Worm (Caenorhabditis elegans) whole organism, young adult: ENCODE data around the gene F02E11.7.

ENCODE experiments used
- hlh-26 ChIP-seq: fragments of 200-800 bp; sonication (Bioruptor generic); conservative IDR thresholded peaks from 2 replicates; pipeline ENCODE4 v1.3.6; 2022; ENCODE audit warnings: missing genetic modification reagents, missing genetic modification characterization, missing compliant biosample characterization
- lin-35 ChIP-seq, 3 experiments: fragments of 150-350 bp in 2 of 3; sonication (generic microtip) in 1 of 3; optimal IDR thresholded peaks; 2 replicates each; lab custom pipeline; 2014 to 2018; ENCODE audit warnings: missing biosample characterization in 3 of 3, missing genetic modification characterization in 3 of 3, missing genetic modification reagents in 3 of 3
- nhr-90 ChIP-seq: sonication (generic microtip); optimal IDR thresholded peaks from 2 replicates; lab custom pipeline; 2016; ENCODE audit warnings: missing genotype, mild to moderate bottlenecking, missing genetic modification characterization, missing compliant biosample characterization
- ztf-3 ChIP-seq: fragments of 200-800 bp; sonication (Bioruptor generic); optimal IDR thresholded peaks from 2 replicates; lab custom pipeline; 2018; ENCODE audit warnings: mild to moderate bottlenecking, missing genetic modification characterization, missing compliant biosample characterization

DNA sequence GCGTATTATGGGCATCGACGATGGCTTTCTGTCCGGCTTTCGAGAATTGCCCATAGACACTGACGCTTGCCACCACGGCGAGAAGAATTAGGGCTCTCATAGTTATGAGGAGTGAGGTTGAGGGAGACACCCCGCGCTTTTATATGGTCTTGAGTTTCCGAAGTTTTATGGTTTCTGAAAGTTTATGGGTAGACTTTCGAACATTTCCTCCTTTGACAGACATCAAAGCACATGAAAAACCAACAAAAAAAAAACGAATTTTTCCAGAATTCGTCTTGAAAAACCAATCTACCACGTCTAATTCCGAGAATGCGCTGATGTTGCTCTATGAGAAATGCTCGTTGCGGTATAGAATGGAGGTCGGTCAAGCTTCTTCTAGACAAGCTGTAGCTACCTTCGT is 17.1 kb downstream of the F02E11.7 start, which contains the start of gene scl-15:
- TF ChIP-seq lin-35 (GFP tag; optimal IDR thresholded peaks at IDR 0.05; lab: Kevin White, UChicago) (no peak), ztf-3 (GFP tag; lab: Kevin White, UChicago) (no peak), nhr-90 (tag; lab: Kevin White, UChicago) (no peak), hlh-26 (no peak)
